Fruit fly (Drosophila melanogaster): ENCODE data around the gene alpha-Est10.

alpha-Est10 gene

DNA sequence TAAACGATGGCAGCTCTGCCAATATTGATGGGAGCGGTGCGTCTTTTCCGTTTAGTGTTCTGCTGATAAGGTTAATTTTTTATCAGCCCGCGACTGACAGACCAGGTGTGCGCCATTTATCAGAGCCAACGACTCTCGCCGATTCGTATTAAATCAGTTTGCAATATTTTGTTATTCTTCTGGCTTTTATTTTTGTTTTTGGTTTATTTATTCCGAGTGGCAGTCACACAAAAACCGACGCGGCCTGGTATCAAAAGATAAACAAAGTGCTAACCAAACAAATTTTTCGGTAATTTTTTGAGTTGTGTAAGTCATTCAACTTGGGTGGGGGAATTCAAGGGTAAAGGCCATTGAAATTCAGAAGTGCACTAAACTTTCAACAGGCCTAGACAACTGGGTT, 3.8 kb upstream of the alpha-Est10 start (continued):
- TF ChIP-seq CG8924 (tag; optimal IDR thresholded peaks at IDR 0.05) (no peak), Deaf1 (tag; optimal IDR thresholded peaks at IDR 0.05) (no peak), Elba2 (GFP tag; optimal IDR thresholded peaks at IDR 0.05) (no peak), mirr (GFP tag; optimal IDR thresholded peaks at IDR 0.05) (peak; percentile 73), dmrt99B (tag; optimal IDR thresholded peaks at IDR 0.05) (no peak), corto (GFP tag; optimal IDR thresholded peaks at IDR 0.05) (peak; percentile 26), Nf-YA (GFP tag; IDR thresholded peaks at IDR 0.05) (no peak), Med (GFP tag) (peak; percentile 65), sug (tag; optimal IDR thresholded peaks at IDR 0.05) (peak; percentile 65), CG4617 (GFP tag; optimal IDR thresholded peaks at IDR 0.05; ENCODE audit: borderline replicate concordance) (no peak), CG6683 (GFP tag; optimal IDR thresholded peaks at IDR 0.05) (no peak)

- TF ChIP-seq CG11398 (GFP tag; optimal IDR thresholded peaks at IDR 0.05) (no peak), Med (GFP tag) (peak; percentile 35), CG17568 (GFP tag; optimal IDR thresholded peaks at IDR 0.05) (no peak), CoRest (tag; optimal IDR thresholded peaks at IDR 0.05) (no peak)
Observed at dm6 chr3R:7493171-7493570, 474 bp downstream of the alpha-Est10 start, which contains the start of gene CG42656. TSS of gene CG42656 (minus strand) at chr3R:7493271.

dm6 chr3R:7492099-7492498, 1.5 kb downstream of the alpha-Est10 start:
- TF ChIP-seq Oaz (GFP tag; IDR thresholded peaks at IDR 0.05), result no peak
- no peak for TF ChIP-seq ranshi (GFP tag; IDR thresholded peaks at IDR 0.05)
- no peak for TF ChIP-seq sr (GFP tag; IDR thresholded peaks at IDR 0.05)
- TF ChIP-seq slp2 (GFP tag; optimal IDR thresholded peaks at IDR 0.05), result no peak
- TF ChIP-seq Lpt (GFP tag; optimal IDR thresholded peaks at IDR 0.05), result no peak
- TF ChIP-seq chm (GFP tag; IDR thresholded peaks at IDR 0.05), result no peak
- no peak for TF ChIP-seq tup (GFP tag; optimal IDR thresholded peaks at IDR 0.05)
- TF ChIP-seq CG3838 (GFP tag; optimal IDR thresholded peaks at IDR 0.05), result no peak
- no peak for TF ChIP-seq gt (GFP tag; IDR thresholded peaks at IDR 0.05)
- TF ChIP-seq fd64A (GFP tag; optimal IDR thresholded peaks at IDR 0.05), result no peak
- no peak for TF ChIP-seq CG8089 (GFP tag; optimal IDR thresholded peaks at IDR 0.05)
- no peak for TF ChIP-seq C15 (GFP tag; IDR thresholded peaks at IDR 0.05)
- TF ChIP-seq schlank (tag; optimal IDR thresholded peaks at IDR 0.05), result no peak
- no peak for TF ChIP-seq Side (GFP tag; optimal IDR thresholded peaks at IDR 0.05)
- no peak for TF ChIP-seq Atf3 (GFP tag; optimal IDR thresholded peaks at IDR 0.05)
- no peak for TF ChIP-seq ase (GFP tag; IDR thresholded peaks at IDR 0.05)
- no peak for TF ChIP-seq CG7786 (GFP tag; optimal IDR thresholded peaks at IDR 0.05)
- peak; percentile 40 for TF ChIP-seq nmo (GFP tag; optimal IDR thresholded peaks at IDR 0.05)
- TF ChIP-seq Mad (GFP tag; optimal IDR thresholded peaks at IDR 0.05), result no peak
- peak; percentile 84 for TF ChIP-seq Bgb (GFP tag; IDR thresholded peaks at IDR 0.05; ENCODE audit: partially characterized antibody)
- no peak for TF ChIP-seq CG8388 (GFP tag; optimal IDR thresholded peaks at IDR 0.05)
- no peak for TF ChIP-seq ken (GFP tag; IDR thresholded peaks at IDR 0.05)
- no peak for TF ChIP-seq ap (GFP tag; IDR thresholded peaks at IDR 0.05)
- no peak for TF ChIP-seq CG17568 (GFP tag; optimal IDR thresholded peaks at IDR 0.05)
- no peak for TF ChIP-seq Jarid2 (GFP tag; optimal IDR thresholded peaks at IDR 0.05)
- peak; percentile 47; the same call in 1 of the 2 replicates for TF ChIP-seq amos (GFP tag; IDR thresholded peaks at IDR 0.05; ENCODE audit: partially characterized antibody)
- TF ChIP-seq wor (GFP tag; IDR thresholded peaks at IDR 0.05), result no peak
- 0 out of 2 replicates have a peak, but pooled peaks have one; percentile 15 for TF ChIP-seq toy (GFP tag; IDR thresholded peaks at IDR 0.05)
- TF ChIP-seq Lhr (GFP tag; optimal IDR thresholded peaks at IDR 0.05), result no peak
- TF ChIP-seq Dfd (GFP tag; optimal IDR thresholded peaks at IDR 0.05), result no peak
- no peak for TF ChIP-seq her (GFP tag; optimal IDR thresholded peaks at IDR 0.05)
- TF ChIP-seq BEAF-32 (GFP tag; optimal IDR thresholded peaks at IDR 0.05), result no peak
- TF ChIP-seq odd (GFP tag; optimal IDR thresholded peaks at IDR 0.05), result no peak
- no peak for TF ChIP-seq ewg (GFP tag; optimal IDR thresholded peaks at IDR 0.05)
- TF ChIP-seq Gsc (GFP tag; IDR thresholded peaks at IDR 0.05), result no peak
- TF ChIP-seq eyg (GFP tag; optimal IDR thresholded peaks at IDR 0.05), result no peak
